Fruit fly (Drosophila melanogaster) whole organism, adult: Measurements from ENCODE around the gene CG42375.

Experiments used
- CG11617 ChIP-seq: fragments of 200-800 bp; sonication (Bioruptor generic); optimal IDR thresholded peaks from 2 replicates; lab custom pipeline; 2017; ENCODE audit warnings: mild to moderate bottlenecking, missing biosample characterization, missing genetic modification reagents, missing genetic modification characterization
- CG12768 ChIP-seq: fragments of 200-800 bp; sonication (Bioruptor generic); optimal IDR thresholded peaks from 2 replicates; lab custom pipeline; 2017; ENCODE audit warnings: missing biosample characterization, missing genetic modification characterization, mild to moderate bottlenecking, moderate library complexity, missing genetic modification reagents
- CG14711 ChIP-seq: fragments of 200-800 bp; sonication (Bioruptor generic); optimal IDR thresholded peaks from 2 replicates; lab custom pipeline; 2018; ENCODE audit warnings: missing biosample characterization, mild to moderate bottlenecking, missing genetic modification characterization, moderate library complexity
- CG1620 ChIP-seq: fragments of 200-800 bp; sonication (Bioruptor generic); optimal IDR thresholded peaks from 2 replicates; lab custom pipeline; 2016; ENCODE audit warnings: missing biosample characterization, missing genetic modification characterization
- CG33017 ChIP-seq: fragments of 200-800 bp; sonication (Bioruptor generic); optimal IDR thresholded peaks from 2 replicates; lab custom pipeline; 2018; ENCODE audit warnings: missing biosample characterization, mild to moderate bottlenecking, missing genetic modification characterization, moderate library complexity
- CG5204 ChIP-seq: fragments of 200-800 bp; sonication (Bioruptor generic); optimal IDR thresholded peaks from 2 replicates; lab custom pipeline; 2016; ENCODE audit warnings: missing biosample characterization, missing genetic modification characterization
- CG7045 ChIP-seq: fragments of 200-800 bp; sonication (Bioruptor generic); optimal IDR thresholded peaks from 2 replicates; lab custom pipeline; 2017; ENCODE audit warnings: missing biosample characterization, mild to moderate bottlenecking, missing genetic modification characterization
- CG7101 ChIP-seq: fragments of 200-800 bp; sonication (Bioruptor generic); optimal IDR thresholded peaks from 2 replicates; lab custom pipeline; 2018; ENCODE audit warnings: missing biosample characterization, mild to moderate bottlenecking, missing genetic modification characterization, moderate library complexity
- Clk ChIP-seq: fragments of 200-800 bp; sonication (Bioruptor generic); optimal IDR thresholded peaks from 2 replicates; lab custom pipeline; 2017; ENCODE audit warnings: missing biosample characterization, missing genetic modification characterization
- Crg-1 ChIP-seq: fragments of 200-800 bp; sonication (Bioruptor generic); optimal IDR thresholded peaks from 2 replicates; lab custom pipeline; 2016; ENCODE audit warnings: missing biosample characterization, missing genetic modification characterization
- Hr96 ChIP-seq: fragments of 200-800 bp; sonication (Bioruptor generic); optimal IDR thresholded peaks from 2 replicates; lab custom pipeline; 2016; ENCODE audit warnings: missing biosample characterization, missing genetic modification characterization
- Mnt ChIP-seq: fragments of 200-800 bp; sonication (Bioruptor generic); optimal IDR thresholded peaks from 2 replicates; lab custom pipeline; 2016; ENCODE audit warnings: missing biosample characterization, mild to moderate bottlenecking, missing genetic modification characterization
- bab1 ChIP-seq: fragments of 200-800 bp; sonication (Bioruptor generic); optimal IDR thresholded peaks from 3 replicates; lab custom pipeline; 2019; ENCODE audit warnings: missing biosample characterization, mild to moderate bottlenecking, missing genetic modification characterization, moderate library complexity
- cic ChIP-seq: fragments of 200-800 bp; sonication (Bioruptor generic); optimal IDR thresholded peaks from 2 replicates; lab custom pipeline; 2017; ENCODE audit warnings: missing biosample characterization, mild to moderate bottlenecking, missing genetic modification characterization, moderate library complexity
- cnc ChIP-seq, 2 experiments: fragments of >200 bp; optimal IDR thresholded peaks; 2 replicates each; lab custom pipeline; 2017
- kay ChIP-seq: fragments of 200-800 bp; sonication (Bioruptor generic); peaks from one replicate; lab custom pipeline; 2016; ENCODE audit warnings: missing biosample characterization, missing genetic modification characterization, borderline replicate concordance
- ovo ChIP-seq: fragments of 200-800 bp; sonication (Bioruptor generic); optimal IDR thresholded peaks from 2 replicates; lab custom pipeline; 2016; ENCODE audit warnings: missing biosample characterization, missing genetic modification characterization
- pad ChIP-seq: fragments of 200-800 bp; sonication (Bioruptor generic); optimal IDR thresholded peaks from 3 replicates; lab custom pipeline; 2017; ENCODE audit warnings: missing biosample characterization, missing genetic modification characterization, mild to moderate bottlenecking, moderate library complexity, missing genetic modification reagents
- tj ChIP-seq: fragments of 200-800 bp; sonication (Bioruptor generic); optimal IDR thresholded peaks from 3 replicates; lab custom pipeline; 2017; ENCODE audit warnings: missing biosample characterization, mild to moderate bottlenecking, missing genetic modification characterization, moderate library complexity
- toe ChIP-seq: fragments of 200-800 bp; sonication (Bioruptor generic); optimal IDR thresholded peaks from 2 replicates; lab custom pipeline; 2016; ENCODE audit warnings: missing biosample characterization, missing genetic modification characterization

CG42375 gene

DNA sequence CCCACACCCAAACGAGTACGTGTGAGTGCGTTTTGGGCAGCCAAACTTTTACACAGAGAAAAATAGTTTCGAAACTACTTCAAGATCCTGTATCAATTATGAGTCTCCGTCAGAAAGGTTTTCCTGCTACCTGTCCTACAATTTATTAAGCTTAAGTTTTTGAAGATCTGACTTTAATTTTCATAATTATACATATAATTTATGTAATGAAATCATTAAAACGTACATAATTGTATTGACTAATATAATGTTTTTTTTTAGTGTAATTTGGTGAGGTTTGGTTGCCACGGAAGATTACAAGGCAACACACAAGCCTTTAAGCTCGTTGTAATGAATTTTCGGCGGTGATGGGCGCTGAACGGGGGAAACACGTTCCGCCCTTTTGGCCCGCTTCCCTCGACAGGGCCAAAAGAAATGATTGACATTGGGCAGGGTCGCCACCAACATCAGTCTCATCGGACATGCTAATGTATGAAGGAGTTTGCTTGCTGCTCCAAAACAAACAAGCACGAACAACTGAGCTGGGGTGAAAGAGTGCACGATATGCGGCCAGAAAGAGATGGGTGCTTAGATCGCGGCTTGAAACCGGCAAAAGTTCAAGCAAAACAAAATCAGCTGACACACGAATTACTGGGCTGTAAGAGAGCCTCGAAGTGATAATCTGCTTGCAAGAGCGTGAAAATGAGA, 14.7 kb downstream of the CG42375 start:
- TF ChIP-seq tj (GFP tag; lab: Kevin White, UChicago) (no peak), kay (GFP tag; lab: Kevin White, UChicago) (no peak), CG11617 (GFP tag; lab: Kevin White, UChicago) (no peak), CG7101 (tag; lab: Kevin White, UChicago) (no peak), toe (GFP tag; lab: Kevin White, UChicago) (no peak), CG5204 (GFP tag; lab: Kevin White, UChicago) (no peak), Clk (GFP tag; lab: Kevin White, UChicago) (no peak), CG33017 (no peak), Hr96 (GFP tag; lab: Kevin White, UChicago) (no peak), cic (GFP tag; lab: Kevin White, UChicago) (no peak), pad (GFP tag; lab: Kevin White, UChicago) (no peak), Mnt (GFP tag; lab: Kevin White, UChicago) (no peak), CG14711 (tag; lab: Kevin White, UChicago) (no peak), cnc (optimal IDR thresholded peaks at IDR 0.05; lab: Kevin White, UChicago) (no peak), bab1 (GFP tag; lab: Kevin White, UChicago) (no peak), Crg-1 (no peak), ovo (GFP tag; lab: Kevin White, UChicago) (no peak)

DNA sequence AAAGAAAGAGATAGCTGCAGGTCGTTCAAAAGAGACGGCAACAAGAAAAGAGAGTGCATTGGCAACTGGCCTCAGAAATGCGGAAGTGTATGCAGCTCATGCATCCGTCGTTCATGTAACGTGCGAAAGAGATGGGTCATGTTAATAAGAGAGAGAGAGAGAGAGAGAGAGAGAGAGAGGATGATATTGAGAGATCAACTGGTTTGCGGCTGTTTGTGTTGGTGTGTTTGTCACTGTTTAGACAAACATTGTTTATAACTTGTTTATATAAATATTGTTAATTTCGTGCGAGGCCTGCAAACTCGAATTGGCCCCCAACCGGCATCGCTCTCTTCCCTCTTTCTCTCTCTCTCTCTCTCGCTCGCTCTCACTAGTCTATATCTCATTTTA, 15.2 kb downstream of the CG42375 start:
- TF ChIP-seq CG12768 (GFP tag; lab: Kevin White, UChicago) (peak; percentile 25), ovo (GFP tag; lab: Kevin White, UChicago) (no peak)

DNA sequence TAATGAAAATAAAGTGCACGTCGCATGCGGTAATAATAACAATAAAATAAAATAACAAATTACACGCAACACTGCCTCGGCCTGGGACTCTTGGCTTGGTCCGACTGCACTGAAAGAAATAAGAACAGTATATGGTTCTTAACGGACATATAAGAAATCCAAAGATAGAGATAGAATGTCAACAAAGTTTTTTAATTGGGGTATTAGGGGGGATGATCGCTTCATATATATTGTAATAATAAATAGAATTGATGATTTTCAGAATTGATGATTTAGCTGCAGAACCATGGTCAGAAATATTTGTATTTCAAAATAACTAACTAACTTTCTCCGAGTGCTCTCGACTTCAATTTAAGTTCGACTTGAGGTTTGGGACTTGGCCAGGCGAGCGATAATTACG, 16.6 kb downstream of the CG42375 start:
- TF ChIP-seq CG12768 (GFP tag; lab: Kevin White, UChicago) (no peak), CG5204 (GFP tag; lab: Kevin White, UChicago) (no peak), cnc (optimal IDR thresholded peaks at IDR 0.05; lab: Kevin White, UChicago) (no peak), CG11617 (GFP tag; lab: Kevin White, UChicago) (no peak), pad (GFP tag; lab: Kevin White, UChicago) (no peak), ovo (GFP tag; lab: Kevin White, UChicago) (no peak), bab1 (GFP tag; lab: Kevin White, UChicago) (no peak), CG1620 (GFP tag; lab: Kevin White, UChicago) (no peak), Clk (GFP tag; lab: Kevin White, UChicago) (no peak), CG7045 (GFP tag; lab: Kevin White, UChicago) (no peak), CG14711 (tag; lab: Kevin White, UChicago) (no peak), toe (GFP tag; lab: Kevin White, UChicago) (no peak), kay (GFP tag; lab: Kevin White, UChicago) (no peak), CG33017 (no peak), CG7101 (tag; lab: Kevin White, UChicago) (no peak), Crg-1 (no peak), tj (GFP tag; lab: Kevin White, UChicago) (no peak), Hr96 (GFP tag; lab: Kevin White, UChicago) (no peak)

dm6 chr3R:13796607-13797246, 17.3 kb downstream of the CG42375 start:
- TF ChIP-seq CG5204 (GFP tag; lab: Kevin White, UChicago) (no peak), tj (GFP tag; lab: Kevin White, UChicago) (peak; percentile 42)

dm6 chr3R:13797269-13797677, 17.8 kb downstream of the CG42375 start:
- TF ChIP-seq toe (GFP tag; lab: Kevin White, UChicago) (no peak), CG14711 (tag; lab: Kevin White, UChicago) (no peak), CG33017 (no peak), CG5204 (GFP tag; lab: Kevin White, UChicago) (no peak), Hr96 (GFP tag; lab: Kevin White, UChicago) (no peak), cic (GFP tag; lab: Kevin White, UChicago) (no peak), tj (GFP tag; lab: Kevin White, UChicago) (no peak), CG11617 (GFP tag; lab: Kevin White, UChicago) (no peak), Clk (GFP tag; lab: Kevin White, UChicago) (no peak), CG12768 (GFP tag; lab: Kevin White, UChicago) (no peak), cnc (optimal IDR thresholded peaks at IDR 0.05; lab: Kevin White, UChicago) (no peak), ovo (GFP tag; lab: Kevin White, UChicago) (no peak), CG7101 (tag; lab: Kevin White, UChicago) (no peak), kay (GFP tag; lab: Kevin White, UChicago) (no peak)

DNA sequence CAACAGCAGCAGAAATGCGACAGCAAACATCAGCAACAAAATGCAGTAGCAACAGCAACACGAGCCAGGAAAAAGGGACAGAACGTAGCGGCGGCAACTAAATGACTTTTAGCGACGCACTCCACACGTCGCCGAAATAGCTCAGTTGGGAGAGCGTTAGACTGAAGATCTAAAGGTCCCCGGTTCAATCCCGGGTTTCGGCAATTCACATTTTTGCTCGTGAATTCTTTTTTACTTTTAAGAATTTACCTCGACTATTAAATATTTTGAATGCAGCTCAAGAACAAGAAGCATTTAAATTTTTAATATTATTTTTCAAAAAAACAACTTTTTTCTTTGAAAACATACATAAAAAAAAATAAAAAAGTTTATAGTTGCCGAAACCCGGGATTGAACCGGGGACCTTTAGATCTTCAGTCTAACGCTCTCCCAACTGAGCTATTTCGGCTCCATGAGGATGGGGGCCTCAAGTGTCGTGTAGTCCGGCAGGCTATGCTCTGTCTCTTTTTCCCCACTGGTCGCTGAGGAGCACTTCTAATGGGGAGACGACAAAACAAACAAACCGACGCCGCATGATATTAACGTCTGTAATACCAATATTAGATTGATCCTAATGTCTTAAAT, 18.5 kb downstream of the CG42375 start:
- TF ChIP-seq pad (GFP tag; lab: Kevin White, UChicago): no peak
- no peak for TF ChIP-seq CG1620 (GFP tag; lab: Kevin White, UChicago)
- no peak for TF ChIP-seq CG7045 (GFP tag; lab: Kevin White, UChicago)
- no peak for TF ChIP-seq CG33017
- TF ChIP-seq ovo (GFP tag; lab: Kevin White, UChicago): no peak
- TF ChIP-seq Mnt (GFP tag; lab: Kevin White, UChicago): no peak
- TF ChIP-seq tj (GFP tag; lab: Kevin White, UChicago): no peak
- TF ChIP-seq CG5204 (GFP tag; lab: Kevin White, UChicago): no peak
- no peak for TF ChIP-seq cic (GFP tag; lab: Kevin White, UChicago)
- no peak for TF ChIP-seq CG14711 (tag; lab: Kevin White, UChicago)
- TF ChIP-seq CG12768 (GFP tag; lab: Kevin White, UChicago): no peak
- TF ChIP-seq toe (GFP tag; lab: Kevin White, UChicago): no peak
- no peak for TF ChIP-seq CG11617 (GFP tag; lab: Kevin White, UChicago)
